Worm (Caenorhabditis elegans) whole organism, late embryonic: Measurements from ENCODE around the gene F12A10.8.
"Not testable (repeated sequence)": the region's sequence is repeated elsewhere in the genome, so short reads cannot be mapped to it uniquely, and the experiment has no call there.

Experiments
- C38D4.7 ChIP-seq: fragments of 200-800 bp; sonication (Bioruptor generic); optimal IDR thresholded peaks from 2 replicates; lab custom pipeline; 2018; ENCODE audit warnings: mild to moderate bottlenecking, missing genetic modification characterization, moderate library complexity, missing compliant biosample characterization
- K02D7.2 ChIP-seq: sonication (generic microtip); optimal IDR thresholded peaks from 2 replicates; lab custom pipeline; 2017; ENCODE audit warnings: mild to moderate bottlenecking, missing genetic modification characterization, missing compliant biosample characterization
- K09A11.1 ChIP-seq: sonication (generic microtip); optimal IDR thresholded peaks from 2 replicates; lab custom pipeline; 2017; ENCODE audit warnings: antibody characterized with exemption, mild to moderate bottlenecking, missing genetic modification characterization, missing compliant biosample characterization; ENCODE audit not compliant: insufficient read depth
- T23F11.4 ChIP-seq: fragments of 200-800 bp; sonication (Bioruptor generic); optimal IDR thresholded peaks from 2 replicates; lab custom pipeline; 2018; ENCODE audit warnings: mild to moderate bottlenecking, missing genetic modification characterization, missing compliant biosample characterization
- Y22D7AL.16 ChIP-seq: sonication (generic microtip); optimal IDR thresholded peaks from 2 replicates; lab custom pipeline; 2016; ENCODE audit warnings: missing genetic modification characterization, missing compliant biosample characterization
- ahr-1 ChIP-seq: sonication (generic microtip); optimal IDR thresholded peaks from 2 replicates; lab custom pipeline; 2016; ENCODE audit warnings: missing genetic modification characterization, missing compliant biosample characterization
- ceh-14 ChIP-seq: sonication (generic microtip); optimal IDR thresholded peaks from 2 replicates; lab custom pipeline; 2016; ENCODE audit warnings: missing genotype, missing genetic modification characterization, missing compliant biosample characterization
- ceh-18 ChIP-seq: sonication (generic microtip); optimal IDR thresholded peaks from 2 replicates; lab custom pipeline; 2016; ENCODE audit warnings: missing genetic modification characterization, missing compliant biosample characterization
- ceh-22 ChIP-seq: sonication (generic microtip); optimal IDR thresholded peaks from 2 replicates; lab custom pipeline; 2017; ENCODE audit warnings: missing biosample characterization, missing genetic modification characterization
- ceh-30 ChIP-seq: fragments of 150-350 bp; optimal IDR thresholded peaks from 2 replicates; lab custom pipeline; 2014; ENCODE audit warnings: missing biosample characterization, missing genetic modification characterization
- ceh-34 ChIP-seq: sonication (generic microtip); optimal IDR thresholded peaks from 2 replicates; lab custom pipeline; 2016; ENCODE audit warnings: mild to moderate bottlenecking, missing genetic modification characterization, missing compliant biosample characterization
- ceh-9 ChIP-seq: sonication (generic microtip); optimal IDR thresholded peaks from 2 replicates; lab custom pipeline; 2016; ENCODE audit warnings: mild to moderate bottlenecking, missing genetic modification characterization, inconsistent platforms, missing compliant biosample characterization
- che-1 ChIP-seq: sonication (generic microtip); optimal IDR thresholded peaks from 2 replicates; lab custom pipeline; 2016; ENCODE audit warnings: mild to moderate bottlenecking, missing genetic modification characterization, missing compliant biosample characterization
- elt-4 ChIP-seq: sonication (generic microtip); optimal IDR thresholded peaks from 2 replicates; lab custom pipeline; 2016; ENCODE audit warnings: missing genetic modification characterization, missing compliant biosample characterization
- ets-4 ChIP-seq: sonication (generic microtip); optimal IDR thresholded peaks from 2 replicates; lab custom pipeline; 2016; ENCODE audit warnings: missing genetic modification characterization, missing compliant biosample characterization
- eyg-1 ChIP-seq: sonication (generic microtip); optimal IDR thresholded peaks from 2 replicates; lab custom pipeline; 2016; ENCODE audit warnings: missing genotype, missing genetic modification characterization, missing compliant biosample characterization
- gmeb-2 ChIP-seq: sonication (generic microtip); optimal IDR thresholded peaks from 2 replicates; lab custom pipeline; 2016; ENCODE audit warnings: missing genetic modification characterization, inconsistent platforms, missing compliant biosample characterization
- hlh-13 ChIP-seq: fragments of 200-800 bp; sonication (Bioruptor generic); optimal IDR thresholded peaks from 2 replicates; lab custom pipeline; 2018; ENCODE audit warnings: mild to moderate bottlenecking, missing genetic modification characterization, missing compliant biosample characterization
- hlh-15 ChIP-seq: sonication (generic microtip); optimal IDR thresholded peaks from 2 replicates; lab custom pipeline; 2016; ENCODE audit warnings: missing genetic modification characterization, missing compliant biosample characterization
- hlh-6 ChIP-seq: sonication (generic microtip); optimal IDR thresholded peaks from 2 replicates; lab custom pipeline; 2016; ENCODE audit warnings: missing genotype, missing genetic modification characterization, missing compliant biosample characterization
- lim-6 ChIP-seq: sonication (generic microtip); optimal IDR thresholded peaks from 2 replicates; lab custom pipeline; 2016; ENCODE audit warnings: missing genetic modification characterization, missing compliant biosample characterization
- lin-11 ChIP-seq: fragments of 200-800 bp; sonication (Bioruptor generic); optimal IDR thresholded peaks from 2 replicates; lab custom pipeline; 2018; ENCODE audit warnings: mild to moderate bottlenecking, missing genetic modification characterization, missing compliant biosample characterization
- mec-3 ChIP-seq: sonication (generic microtip); optimal IDR thresholded peaks from 2 replicates; lab custom pipeline; 2016; ENCODE audit warnings: borderline replicate concordance, missing genetic modification characterization, missing compliant biosample characterization
- npax-4 ChIP-seq: sonication (generic microtip); optimal IDR thresholded peaks from 2 replicates; lab custom pipeline; 2016; ENCODE audit warnings: missing genetic modification characterization, missing compliant biosample characterization
- pax-1 ChIP-seq: fragments of 150-350 bp; optimal IDR thresholded peaks from 2 replicates; lab custom pipeline; 2014; ENCODE audit warnings: missing biosample characterization, missing genetic modification characterization
- pqm-1 ChIP-seq: sonication (generic microtip); optimal IDR thresholded peaks from 2 replicates; lab custom pipeline; 2016; ENCODE audit warnings: missing genetic modification characterization, missing compliant biosample characterization
- ref-2 ChIP-seq: sonication (generic microtip); optimal IDR thresholded peaks from 2 replicates; lab custom pipeline; 2016; ENCODE audit warnings: missing genetic modification characterization, missing compliant biosample characterization
- sdc-2 ChIP-seq: sonication (generic microtip); optimal IDR thresholded peaks from 2 replicates; lab custom pipeline; 2016; ENCODE audit warnings: missing genotype, missing genetic modification characterization, missing compliant biosample characterization
- tbx-2 ChIP-seq: sonication (generic microtip); optimal IDR thresholded peaks from 2 replicates; lab custom pipeline; 2016; ENCODE audit warnings: missing genetic modification characterization, missing compliant biosample characterization
- tbx-7 ChIP-seq: sonication (generic microtip); optimal IDR thresholded peaks from 2 replicates; lab custom pipeline; 2016; ENCODE audit warnings: missing genotype, missing genetic modification characterization, missing compliant biosample characterization
- unc-3 ChIP-seq, 2 experiments: fragments of 200-800 bp in 1 of 2; sonication (Bioruptor generic) in 1 of 2; sonication (generic microtip) in 1 of 2; conservative IDR thresholded peaks in 1 of 2; optimal IDR thresholded peaks in 1 of 2; 2 replicates each; pipeline versions ENCODE4 v1.3.6 to Lab custom; 2016 to 2022; ENCODE audit warnings: missing compliant biosample characterization in 2 of 2, missing genetic modification characterization in 2 of 2, missing genetic modification reagents in 1 of 2
- unc-42 ChIP-seq: sonication (generic microtip); optimal IDR thresholded peaks from 2 replicates; lab custom pipeline; 2016; ENCODE audit warnings: missing genotype, missing genetic modification characterization, missing compliant biosample characterization
- unc-55 ChIP-seq: sonication (generic microtip); optimal IDR thresholded peaks from 2 replicates; lab custom pipeline; 2017; ENCODE audit warnings: missing biosample characterization, missing genetic modification reagents, missing genetic modification characterization
- unc-86 ChIP-seq: sonication (generic microtip); optimal IDR thresholded peaks from 2 replicates; lab custom pipeline; 2016; ENCODE audit warnings: missing genetic modification characterization, missing compliant biosample characterization
- ztf-16 ChIP-seq: sonication (generic microtip); optimal IDR thresholded peaks from 2 replicates; lab custom pipeline; 2017; ENCODE audit warnings: missing genetic modification characterization, missing compliant biosample characterization

Gene F12A10.8

ce11 chrII:5537524-5537923, 36.7 kb upstream of the F12A10.8 start, which contains the start of gene C17C3.11:
TSS of gene C17C3.11 (plus strand) at chrII:5537824.
- TF ChIP-seq gmeb-2 (tag; lab: Kevin White, UChicago) (no peak), lim-6 (tag; lab: Kevin White, UChicago) (no peak), lin-11 (tag; lab: Kevin White, UChicago) (no peak), unc-42 (tag; lab: Kevin White, UChicago) (no peak), ceh-14 (tag; lab: Kevin White, UChicago) (no peak), pqm-1 (tag; lab: Kevin White, UChicago) (no peak), T23F11.4 (GFP tag; lab: Kevin White, UChicago) (no peak), unc-3 (GFP tag; conservative IDR thresholded peaks at IDR 0.05; lab: Robert Waterston, UW) (no peak), unc-3 (tag; optimal IDR thresholded peaks at IDR 0.05; lab: Kevin White, UChicago) (no peak), hlh-15 (tag; lab: Kevin White, UChicago) (no peak), pax-1 (tag; lab: Kevin White, UChicago) (no peak), elt-4 (tag; lab: Kevin White, UChicago) (no peak), Y22D7AL.16 (tag; lab: Kevin White, UChicago) (no peak), ceh-9 (tag; lab: Kevin White, UChicago) (no peak), K09A11.1 (tag; lab: Kevin White, UChicago) (no peak), unc-55 (GFP tag; lab: Kevin White, UChicago) (no peak), ceh-22 (no peak), tbx-2 (no peak)

DNA sequence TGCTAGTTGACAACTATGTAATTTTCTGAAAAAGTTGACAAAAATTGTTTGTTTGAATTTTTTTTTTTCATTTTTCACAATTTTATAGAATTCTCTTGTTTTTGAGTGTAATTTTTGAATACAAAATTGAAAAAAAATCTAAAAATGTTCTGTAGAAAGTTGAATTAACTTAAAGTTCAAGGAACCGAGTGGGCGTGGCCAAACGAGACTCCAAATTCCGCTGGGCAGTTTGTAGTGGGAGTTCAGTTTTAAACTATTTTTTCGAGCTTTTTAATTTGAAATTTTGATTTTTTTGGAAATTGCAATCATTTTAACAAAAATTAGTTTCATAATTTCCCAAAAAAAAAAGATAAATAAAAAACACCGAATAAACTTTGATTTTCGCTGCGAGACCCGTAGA, 36.2 kb upstream of the F12A10.8 start:
- TF ChIP-seq ref-2 (no peak), ceh-22 (no peak), unc-86 (tag; lab: Kevin White, UChicago) (no peak), Y22D7AL.16 (tag; lab: Kevin White, UChicago) (no peak), ets-4 (tag; lab: Kevin White, UChicago) (no peak), hlh-13 (GFP tag; lab: Kevin White, UChicago) (no peak), ahr-1 (tag; lab: Kevin White, UChicago) (no peak)

DNA sequence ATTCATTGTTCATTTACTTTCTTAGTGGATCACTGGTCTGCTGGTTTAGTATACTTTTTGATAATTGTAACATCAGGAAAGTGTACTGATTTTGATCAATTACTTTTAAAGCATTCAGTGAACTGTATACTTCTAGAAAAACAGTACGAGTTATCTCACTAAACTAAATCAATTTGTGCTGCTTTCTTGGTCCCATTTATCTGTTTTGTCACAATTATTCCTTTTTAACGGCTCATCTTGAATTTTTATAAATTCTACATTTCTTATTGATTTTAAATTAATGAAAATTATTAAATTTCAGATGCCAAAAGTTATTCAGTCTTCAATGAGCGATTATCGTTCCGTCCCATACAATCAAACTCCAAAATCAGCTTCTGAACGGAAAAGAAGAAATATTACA, 34.1 kb upstream of the F12A10.8 start, which contains the start of gene hlh-25:
Gene hlh-25 (plus strand): TSS at position 301 of the 400 bp plus-strand sequence.
- TF ChIP-seq tbx-7 (tag; lab: Kevin White, UChicago); hlh-13 (GFP tag; lab: Kevin White, UChicago); ceh-30 (tag; lab: Kevin White, UChicago): not testable (repeated sequence)

ce11 chrII:5533642-5534041, 32.8 kb upstream of the F12A10.8 start, which contains the start of gene hlh-26:
TSS of gene hlh-26 (minus strand) at chrII:5533742.
- TF ChIP-seq ceh-30 (tag; lab: Kevin White, UChicago), result no peak
- no peak for TF ChIP-seq ref-2
- TF ChIP-seq hlh-6 (tag; lab: Kevin White, UChicago), result no peak
- no peak for TF ChIP-seq ztf-16
- no peak for TF ChIP-seq K09A11.1 (tag; lab: Kevin White, UChicago)
- TF ChIP-seq pax-1 (tag; lab: Kevin White, UChicago), result no peak
- TF ChIP-seq mec-3, result no peak
- TF ChIP-seq hlh-13 (GFP tag; lab: Kevin White, UChicago), result no peak
- no peak for TF ChIP-seq ceh-34 (tag; lab: Kevin White, UChicago)
- TF ChIP-seq ceh-18 (tag; lab: Kevin White, UChicago), result no peak
- TF ChIP-seq eyg-1 (tag; lab: Kevin White, UChicago), result no peak
- no peak for TF ChIP-seq ets-4 (tag; lab: Kevin White, UChicago)
- TF ChIP-seq sdc-2, result no peak
- no peak for TF ChIP-seq C38D4.7
- no peak for TF ChIP-seq K02D7.2 (tag; lab: Kevin White, UChicago)
- no peak for TF ChIP-seq ceh-14 (tag; lab: Kevin White, UChicago)
- no peak for TF ChIP-seq che-1 (tag; lab: Kevin White, UChicago)
- TF ChIP-seq npax-4 (tag; lab: Kevin White, UChicago), result no peak
